Worm (Caenorhabditis elegans) whole organism, L4 larva: ENCODE measurements around the gene hpo-25.

ENCODE experiments used
- D1046.2 ChIP-seq: fragments of 200-800 bp; sonication (Bioruptor generic); IDR thresholded peaks from 2 replicates; pipeline ENCODE4 v1.3.6; 2022; ENCODE audit warnings: missing genetic modification characterization, missing compliant biosample characterization
- F37D6.2 ChIP-seq: sonication (generic microtip); optimal IDR thresholded peaks from 2 replicates; lab custom pipeline; 2016; ENCODE audit warnings: mild to moderate bottlenecking, missing genetic modification characterization, missing compliant biosample characterization
- F44E2.7 ChIP-seq: fragments of 200-800 bp; sonication (Bioruptor generic); IDR thresholded peaks from 2 replicates; pipeline ENCODE4 v2.1.2; 2022; ENCODE audit warnings: missing genetic modification characterization, missing compliant biosample characterization
- F49E8.2 ChIP-seq: sonication (generic microtip); optimal IDR thresholded peaks from 2 replicates; lab custom pipeline; 2016; ENCODE audit warnings: missing compliant biosample characterization, mild to moderate bottlenecking, missing genetic modification characterization, borderline replicate concordance
- R02D3.7 ChIP-seq: fragments of 150-350 bp; sonication (generic microtip); optimal IDR thresholded peaks from 3 replicates; lab custom pipeline; 2014; ENCODE audit warnings: missing biosample characterization, missing genetic modification characterization
- ZK337.2 ChIP-seq: fragments of 200-800 bp; sonication (Bioruptor generic); IDR thresholded peaks from 2 replicates; pipeline ENCODE4 v1.3.6; 2022; ENCODE audit warnings: missing genetic modification reagents, missing genetic modification characterization, missing compliant biosample characterization
- ZK546.5 ChIP-seq, 2 experiments: sonication (generic microtip); optimal IDR thresholded peaks; 2 replicates each; lab custom pipeline; 2017; ENCODE audit warnings: missing biosample characterization in 2 of 2, missing genetic modification characterization in 2 of 2
- aha-1 ChIP-seq: fragments of 150-350 bp; peaks from one replicate; lab custom pipeline; 2014; ENCODE audit warnings: missing biosample characterization, missing genetic modification characterization
- ceh-28 ChIP-seq: fragments of 150-350 bp; optimal IDR thresholded peaks from 2 replicates; lab custom pipeline; 2014; ENCODE audit warnings: missing biosample characterization, missing genetic modification reagents, missing genetic modification characterization
- ceh-32 ChIP-seq: sonication (generic microtip); optimal IDR thresholded peaks from 2 replicates; lab custom pipeline; 2016; ENCODE audit warnings: mild to moderate bottlenecking, missing genetic modification characterization, missing compliant biosample characterization; ENCODE audit not compliant: poor library complexity
- dmd-6 ChIP-seq: fragments of 200-800 bp; sonication (Bioruptor generic); IDR thresholded peaks from 2 replicates; pipeline ENCODE4 v1.3.6; 2022; ENCODE audit warnings: missing genetic modification reagents, missing genetic modification characterization, missing compliant biosample characterization
- duxl-1 ChIP-seq: sonication (generic microtip); optimal IDR thresholded peaks from 2 replicates; lab custom pipeline; 2016; ENCODE audit warnings: mild to moderate bottlenecking, missing genetic modification characterization, moderate library complexity, missing compliant biosample characterization; ENCODE audit not compliant: poor library complexity
- egl-27 ChIP-seq: sonication (generic microtip); optimal IDR thresholded peaks from 3 replicates; lab custom pipeline; 2017; ENCODE audit warnings: missing biosample characterization, missing genetic modification reagents, missing genetic modification characterization
- fkh-10 ChIP-seq: fragments of 150-350 bp; optimal IDR thresholded peaks from 2 replicates; lab custom pipeline; 2014; ENCODE audit warnings: missing biosample characterization, missing genetic modification reagents, missing genetic modification characterization
- fos-1 ChIP-seq: fragments of 150-350 bp; optimal IDR thresholded peaks from 2 replicates; lab custom pipeline; 2014; ENCODE audit warnings: missing biosample characterization, missing genetic modification characterization
- jun-1 ChIP-seq: fragments of 150-350 bp; optimal IDR thresholded peaks from 2 replicates; lab custom pipeline; 2014; ENCODE audit warnings: missing biosample characterization, missing genetic modification reagents, missing genetic modification characterization
- lin-29 ChIP-seq: fragments of 200-800 bp; sonication (Bioruptor generic); IDR thresholded peaks from 2 replicates; pipeline ENCODE4 v1.3.6; 2022; ENCODE audit warnings: missing genetic modification reagents, missing genetic modification characterization, missing compliant biosample characterization
- madf-5 ChIP-seq, 2 experiments: fragments of 200-800 bp; sonication (Bioruptor generic); IDR thresholded peaks; 2 replicates each; pipeline ENCODE4 v1.3.6; 2022; ENCODE audit warnings: missing compliant biosample characterization in 2 of 2, missing genetic modification characterization in 2 of 2
- mes-2 ChIP-seq: sonication (generic microtip); optimal IDR thresholded peaks from 2 replicates; lab custom pipeline; 2016; ENCODE audit warnings: missing genotype, mild to moderate bottlenecking, missing genetic modification characterization, missing compliant biosample characterization; ENCODE audit not compliant: poor library complexity, severe bottlenecking
- nhr-25 ChIP-seq: sonication (generic microtip); optimal IDR thresholded peaks from 2 replicates; lab custom pipeline; 2017; ENCODE audit warnings: missing genetic modification characterization, mild to moderate bottlenecking, missing compliant biosample characterization, antibody characterized with exemption, moderate library complexity, borderline replicate concordance; ENCODE audit not compliant: insufficient read depth
- nhr-28 ChIP-seq: fragments of 150-350 bp; optimal IDR thresholded peaks from 2 replicates; lab custom pipeline; 2014; ENCODE audit warnings: missing biosample characterization, missing genetic modification characterization
- nhr-41 ChIP-seq: fragments of 200-800 bp; sonication (Bioruptor generic); IDR thresholded peaks from 2 replicates; pipeline ENCODE4 v1.3.6; 2022; ENCODE audit warnings: missing genetic modification reagents, missing genetic modification characterization, missing compliant biosample characterization
- nhr-42 ChIP-seq: fragments of 200-800 bp; sonication (Bioruptor generic); IDR thresholded peaks from 2 replicates; pipeline ENCODE4 v1.3.6; 2022; ENCODE audit warnings: missing genetic modification characterization, missing compliant biosample characterization
- nhr-48 ChIP-seq: sonication (generic microtip); optimal IDR thresholded peaks from 2 replicates; lab custom pipeline; 2016; ENCODE audit warnings: mild to moderate bottlenecking, missing genetic modification characterization, missing compliant biosample characterization
- nhr-76 ChIP-seq: fragments of 150-350 bp; optimal IDR thresholded peaks from 2 replicates; lab custom pipeline; 2014; ENCODE audit warnings: missing biosample characterization, missing genetic modification characterization
- set-16 ChIP-seq: fragments of 200-800 bp; sonication (Bioruptor generic); IDR thresholded peaks from 2 replicates; pipeline ENCODE4 v1.3.6; 2022; ENCODE audit warnings: missing genetic modification reagents, missing genetic modification characterization, missing compliant biosample characterization
- skn-1 ChIP-seq: fragments of 150-350 bp; optimal IDR thresholded peaks from 2 replicates; lab custom pipeline; 2014; ENCODE audit warnings: missing biosample characterization, missing genetic modification characterization
- snpc-1.2 ChIP-seq: fragments of 200-800 bp; sonication (Bioruptor generic); IDR thresholded peaks from 2 replicates; pipeline ENCODE4 v1.3.6; 2022; ENCODE audit warnings: missing genetic modification reagents, missing genetic modification characterization, missing compliant biosample characterization
- snpc-4 ChIP-seq: fragments of 150-350 bp; optimal IDR thresholded peaks from 2 replicates; lab custom pipeline; 2014; ENCODE audit warnings: missing biosample characterization, missing genetic modification characterization
- spr-3 ChIP-seq: fragments of 200-800 bp; sonication (Bioruptor generic); optimal IDR thresholded peaks from 2 replicates; lab custom pipeline; 2018; ENCODE audit warnings: mild to moderate bottlenecking, missing genetic modification characterization, missing compliant biosample characterization
- tag-97 ChIP-seq: fragments of 200-800 bp; sonication (Bioruptor generic); IDR thresholded peaks from 2 replicates; pipeline ENCODE4 v1.3.6; 2022; ENCODE audit warnings: missing genetic modification characterization, missing compliant biosample characterization
- unc-62 ChIP-seq, 3 experiments: fragments of 150-350 bp in 1 of 3; sonication (generic microtip); optimal IDR thresholded peaks in 2 of 3; peaks in 1 of 3; 1 replicate in 1 of 3; 2 replicates in 2 of 3; lab custom pipeline; 2014 to 2017; ENCODE audit warnings: missing biosample characterization in 3 of 3, missing genetic modification characterization in 3 of 3, missing genetic modification reagents in 3 of 3, missing genotype in 1 of 3
- zfp-3 ChIP-seq: fragments of 200-800 bp; sonication (Bioruptor generic); conservative IDR thresholded peaks from 2 replicates; pipeline ENCODE4 v1.3.6; 2022; ENCODE audit warnings: missing genetic modification reagents, missing genetic modification characterization, missing compliant biosample characterization
- zip-11 ChIP-seq: fragments of 200-800 bp; sonication (Bioruptor generic); IDR thresholded peaks from 2 replicates; pipeline ENCODE4 v1.3.6; 2022; ENCODE audit warnings: missing genetic modification characterization, missing compliant biosample characterization
- ztf-11 ChIP-seq: fragments of 150-350 bp; optimal IDR thresholded peaks from 2 replicates; lab custom pipeline; 2014; ENCODE audit warnings: missing biosample characterization, missing genetic modification characterization

Gene hpo-25

DNA sequence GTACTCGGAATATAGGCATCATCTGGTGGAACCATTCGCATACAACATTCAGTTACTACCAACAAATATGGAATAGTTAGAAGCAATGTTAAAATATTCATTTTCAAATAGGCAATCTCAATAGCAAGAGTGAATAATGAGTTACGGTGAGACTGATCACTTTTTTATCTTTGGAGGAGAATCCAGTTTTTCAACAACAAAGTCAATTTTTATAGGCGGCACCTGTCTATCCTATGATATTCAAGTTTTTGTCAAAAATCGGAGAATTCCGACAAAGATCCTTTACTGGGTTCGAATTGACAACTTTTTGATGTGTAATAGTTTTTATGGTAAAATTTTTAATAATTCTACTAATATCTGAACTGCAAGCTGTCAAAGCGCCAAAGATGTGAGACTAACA is 24.8 kb downstream of the hpo-25 start, which contains the start of gene F16G10.11:
Gene F16G10.11 (minus strand): TSS at position 101 of the 400 bp plus-strand sequence.
- TF ChIP-seq nhr-42 (GFP tag; lab: Robert Waterston, UW): no peak
- TF ChIP-seq ceh-32: no peak
- TF ChIP-seq nhr-28 (tag; lab: Kevin White, UChicago): no peak
- TF ChIP-seq nhr-41 (GFP tag; lab: Robert Waterston, UW): no peak
- no peak for TF ChIP-seq nhr-25
- TF ChIP-seq lin-29 (GFP tag; lab: Robert Waterston, UW): no peak
- no peak for TF ChIP-seq snpc-4 (tag; lab: Kevin White, UChicago)
- no peak for TF ChIP-seq fos-1 (tag; lab: Kevin White, UChicago)

DNA sequence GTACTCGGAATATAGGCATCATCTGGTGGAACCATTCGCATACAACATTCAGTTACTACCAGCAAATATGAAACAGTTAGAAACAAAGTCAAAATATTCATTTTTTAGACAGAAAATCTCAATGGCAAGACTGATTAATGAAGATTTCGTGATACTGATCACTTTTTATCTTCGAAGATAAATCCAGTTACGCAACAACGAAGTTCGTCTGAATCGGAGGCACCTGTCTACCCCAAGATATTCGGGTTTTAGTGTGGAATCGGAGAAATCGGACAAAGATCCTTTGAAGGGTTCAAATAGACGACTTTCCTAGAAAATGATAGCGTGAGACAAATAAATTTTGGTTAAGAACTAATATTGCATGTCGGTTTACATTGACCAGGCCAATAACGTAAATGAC is 26.8 kb downstream of the hpo-25 start, which contains the start of gene F16G10.13:
Gene F16G10.13 (minus strand): TSS at position 101 of the 400 bp plus-strand sequence.
- TF ChIP-seq egl-27 (no peak), fkh-10 (GFP tag; lab: Kevin White, UChicago) (no peak), D1046.2 (GFP tag; lab: Robert Waterston, UW) (no peak), ZK337.2 (GFP tag; lab: Robert Waterston, UW) (no peak), ZK546.5 (tag; optimal IDR thresholded peaks at IDR 0.05; lab: Kevin White, UChicago) (no peak), lin-29 (GFP tag; lab: Robert Waterston, UW) (no peak), dmd-6 (GFP tag; lab: Robert Waterston, UW) (no peak), duxl-1 (no peak), nhr-28 (tag; lab: Kevin White, UChicago) (no peak), nhr-42 (GFP tag; lab: Robert Waterston, UW) (no peak), spr-3 (no peak), F44E2.7 (GFP tag; lab: Robert Waterston, UW) (no peak), nhr-76 (tag; lab: Kevin White, UChicago) (no peak)

ce11 chrII:2398884-2399283 is 29.8 kb downstream of the hpo-25 start, which contains the start of gene F16G10.14:
Gene F16G10.14, minus strand, starts transcription at chrII:2398984.
- no peak for TF ChIP-seq zip-11
- no peak for TF ChIP-seq ceh-28 (tag; lab: Kevin White, UChicago)
- no peak for TF ChIP-seq F49E8.2 (tag; lab: Kevin White, UChicago)
- TF ChIP-seq tag-97 (GFP tag; lab: Robert Waterston, UW): no peak
- no peak for TF ChIP-seq zfp-3 (GFP tag; lab: Robert Waterston, UW)
- TF ChIP-seq set-16: no peak
- TF ChIP-seq mes-2 (tag; lab: Kevin White, UChicago): no peak
- no peak for TF ChIP-seq nhr-48 (tag; lab: Kevin White, UChicago)
- TF ChIP-seq F37D6.2 (tag; lab: Kevin White, UChicago): no peak
- TF ChIP-seq snpc-1.2 (GFP tag; lab: Robert Waterston, UW): no peak
- TF ChIP-seq dmd-6 (GFP tag; lab: Robert Waterston, UW): no peak
- TF ChIP-seq ztf-11 (tag; lab: Kevin White, UChicago): no peak

DNA sequence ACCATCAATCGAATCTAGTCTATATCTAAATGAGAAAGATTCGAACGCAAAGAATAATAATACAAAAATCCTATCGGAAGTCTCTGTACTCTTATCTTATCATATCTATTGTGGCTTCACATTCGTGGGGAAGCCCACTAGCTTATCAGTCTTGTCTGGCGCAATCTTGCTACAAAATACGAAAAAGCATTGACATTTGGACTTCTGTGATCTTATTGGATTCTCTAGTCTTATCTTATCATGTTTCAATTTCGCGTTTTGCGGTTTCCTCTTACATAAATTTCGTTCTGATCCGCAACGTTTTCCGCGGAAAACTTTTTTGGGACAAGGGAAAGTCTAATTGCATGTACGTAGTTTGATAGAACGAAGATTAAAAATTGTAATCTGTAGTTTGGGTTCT is 30.8 kb downstream of the hpo-25 start:
- TF ChIP-seq skn-1 (tag; lab: Kevin White, UChicago) (no peak), aha-1 (tag; lab: Kevin White, UChicago) (peak; percentile 43), nhr-28 (tag; lab: Kevin White, UChicago) (peak; percentile 95), R02D3.7 (tag; lab: Kevin White, UChicago) (no peak), nhr-76 (tag; lab: Kevin White, UChicago) (no peak)

- no peak for TF ChIP-seq jun-1
- peak in 1 of 2 experiments; percentile 52 for TF ChIP-seq unc-62 (GFP tag; optimal IDR thresholded peaks at IDR 0.05 in 1 of 2; lab: Kevin White, UChicago)
- no peak for TF ChIP-seq unc-62 (tag; optimal IDR thresholded peaks at IDR 0.05; lab: Kevin White, UChicago)
- TF ChIP-seq madf-5 (GFP tag; IDR thresholded peaks at IDR 0.05; lab: Robert Waterston, UW): no peak
These were observed 34.9 kb downstream of the hpo-25 start, which contains the start of gene F16G10.1 for ce11 chrII:2403984-2404383. Gene F16G10.1, plus strand, starts transcription at chrII:2404284.
